Fruit fly (Drosophila melanogaster): ENCODE results near the gene CG3309.

dm6 chrX:5338435-5338834 is 9.3 kb upstream of the CG3309 start:
- TF ChIP-seq Sin3A (optimal IDR thresholded peaks at IDR 0.05) (no peak), Myc (optimal IDR thresholded peaks at IDR 0.05) (no peak), psq (optimal IDR thresholded peaks at IDR 0.05) (no peak), ttk (optimal IDR thresholded peaks at IDR 0.05) (no peak)

Measured in Kc167 (cell line).